Worm (Caenorhabditis elegans) whole organism, mixed stage, embryonic: ENCODE measurements around the gene F54E7.9.

Experiments used
- blmp-1 ChIP-seq: fragments of 150-350 bp; optimal IDR thresholded peaks from 2 replicates; lab custom pipeline; 2014; ENCODE audit warnings: missing biosample characterization, missing genetic modification characterization
- drap-1 ChIP-seq: fragments of 200-800 bp; sonication (Bioruptor generic); optimal IDR thresholded peaks from 3 replicates; lab custom pipeline; 2018; ENCODE audit warnings: mild to moderate bottlenecking, missing genetic modification characterization, missing compliant biosample characterization
- nhr-76 ChIP-seq: sonication (generic microtip); optimal IDR thresholded peaks from 2 replicates; lab custom pipeline; 2017; ENCODE audit warnings: missing biosample characterization, missing genetic modification characterization
- ztf-11 ChIP-seq: fragments of 150-350 bp; optimal IDR thresholded peaks from 2 replicates; lab custom pipeline; 2014; ENCODE audit warnings: missing biosample characterization, missing genetic modification characterization

ce11 chrIII:5665710-5666109 lies 12.0 kb downstream of the F54E7.9 start:
- no peak for TF ChIP-seq blmp-1 (tag; lab: Kevin White, UChicago)
- no peak for TF ChIP-seq drap-1 (GFP tag; lab: Kevin White, UChicago)
- TF ChIP-seq nhr-76, result no peak
- TF ChIP-seq ztf-11 (tag; lab: Kevin White, UChicago), result no peak
